Worm (Caenorhabditis elegans): ENCODE results near the gene glb-33.

- TF ChIP-seq ztf-29 (GFP tag; IDR thresholded peaks at IDR 0.05) (no peak), cog-1 (tag; optimal IDR thresholded peaks at IDR 0.05) (no peak), flt-1 (GFP tag; IDR thresholded peaks at IDR 0.05) (no peak)
Observed at ce11 chrV:1364346-1364745, 12.4 kb downstream of the glb-33 start.

Measured in whole organism, midembryonic.